Fruit fly (Drosophila melanogaster): ENCODE data around the gene CG43317.
A peak's percentile ranks its signal among the peaks of the same experiment; 100 is the strongest.

DNA sequence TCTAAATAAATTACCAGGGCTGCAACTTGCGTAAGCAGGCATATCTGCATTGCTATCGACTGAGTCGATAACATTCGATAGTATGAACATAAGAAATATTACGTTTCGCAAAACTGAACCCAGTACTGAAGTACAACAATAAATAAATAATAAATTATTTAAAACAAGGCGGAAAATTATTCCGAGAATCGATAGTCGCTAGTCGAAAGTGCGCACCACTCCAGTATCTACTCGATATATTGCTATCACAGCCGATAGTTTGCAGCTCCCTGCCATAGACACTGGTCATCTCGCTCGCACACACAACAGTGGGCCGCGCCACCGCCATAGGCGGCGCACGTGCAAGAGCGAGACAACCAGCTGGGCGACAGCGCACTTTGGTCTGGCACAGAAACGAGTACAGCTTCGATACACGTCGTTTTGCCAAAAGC lies 40.8 kb downstream of the CG43317 start, which contains the start of gene nsl1:
- peak; percentile 4 for TF ChIP-seq CG34367 (tag; optimal IDR thresholded peaks at IDR 0.05)
- TF ChIP-seq Pif1B (GFP tag; optimal IDR thresholded peaks at IDR 0.05): peak; percentile 63
- TF ChIP-seq CG17806 (tag; optimal IDR thresholded peaks at IDR 0.05): no peak
- TF ChIP-seq CG14655 (GFP tag; optimal IDR thresholded peaks at IDR 0.05): no peak
- peak; percentile 51 for TF ChIP-seq Ets98B (GFP tag; IDR thresholded peaks at IDR 0.05)

Data from whole organism, pupa.